Fruit fly (Drosophila melanogaster) whole organism, wandering third instar larva: ENCODE data around the gene Mondo.

Experiments
- CG32264 ChIP-seq: fragments of 200-800 bp; sonication (Bioruptor generic); optimal IDR thresholded peaks from 2 replicates; lab custom pipeline; 2016; ENCODE audit warnings: missing biosample characterization, missing genetic modification characterization
- CrebA ChIP-seq: fragments of 200-800 bp; sonication (Bioruptor generic); optimal IDR thresholded peaks from 2 replicates; lab custom pipeline; 2016; ENCODE audit warnings: missing biosample characterization, mild to moderate bottlenecking, missing genetic modification characterization, borderline replicate concordance
- GATAd ChIP-seq: sonication (Bioruptor generic); optimal IDR thresholded peaks from 2 replicates; lab custom pipeline; 2016; ENCODE audit warnings: missing biosample characterization, missing genetic modification characterization
- HLH106 ChIP-seq: fragments of 200-800 bp; optimal IDR thresholded peaks from 3 replicates; lab custom pipeline; 2019; ENCODE audit warnings: missing biosample characterization, mild to moderate bottlenecking, missing genetic modification characterization, moderate library complexity
- Hnf4 ChIP-seq: fragments of 200-800 bp; sonication (Bioruptor generic); optimal IDR thresholded peaks from 2 replicates; lab custom pipeline; 2016; ENCODE audit warnings: missing biosample characterization, mild to moderate bottlenecking, missing genetic modification characterization
- Hr78 ChIP-seq: fragments of >200 bp; optimal IDR thresholded peaks from 2 replicates; lab custom pipeline; 2017; ENCODE audit warnings: missing biosample characterization, missing genetic modification characterization
- Hr83 ChIP-seq: fragments of 200-300 bp; sonication (Bioruptor generic); optimal IDR thresholded peaks from 2 replicates; lab custom pipeline; 2016; ENCODE audit warnings: missing biosample characterization, mild to moderate bottlenecking, missing genetic modification characterization, moderate library complexity; ENCODE audit not compliant: poor library complexity, severe bottlenecking
- Jra ChIP-seq: sonication (Bioruptor generic); optimal IDR thresholded peaks from 2 replicates; lab custom pipeline; 2016; ENCODE audit warnings: missing biosample characterization, missing genetic modification characterization
- Mio ChIP-seq: sonication (Bioruptor generic); optimal IDR thresholded peaks from 2 replicates; lab custom pipeline; 2016; ENCODE audit warnings: missing biosample characterization, missing genetic modification characterization
- Myc ChIP-seq: fragments of >200 bp; optimal IDR thresholded peaks from 2 replicates; lab custom pipeline; 2017
- N ChIP-seq: fragments of >200 bp; optimal IDR thresholded peaks from 2 replicates; lab custom pipeline; 2018; ENCODE audit warnings: missing biosample characterization, missing external identifiers, missing genetic modification characterization
- OdsH ChIP-seq: fragments of 200-800 bp; sonication (Bioruptor generic); optimal IDR thresholded peaks from 2 replicates; lab custom pipeline; 2016; ENCODE audit warnings: missing biosample characterization, mild to moderate bottlenecking, missing genetic modification characterization
- Rel ChIP-seq, 2 experiments: fragments of 200-800 bp; sonication (Bioruptor generic) in 1 of 2; optimal IDR thresholded peaks; 2 replicates in 1 of 2; 3 replicates in 1 of 2; lab custom pipeline; 2016 to 2019; ENCODE audit warnings: mild to moderate bottlenecking in 2 of 2, missing biosample characterization in 2 of 2, missing genetic modification characterization in 2 of 2, moderate library complexity in 1 of 2
- Sp1 ChIP-seq: fragments of 200-800 bp; sonication (Bioruptor generic); optimal IDR thresholded peaks from 3 replicates; lab custom pipeline; 2019; ENCODE audit warnings: missing biosample characterization, mild to moderate bottlenecking, missing genetic modification characterization, moderate library complexity
- Vsx2 ChIP-seq: fragments of 200-300, 225-300 bp; sonication (Bioruptor generic); optimal IDR thresholded peaks from 2 replicates; lab custom pipeline; 2018; ENCODE audit warnings: missing biosample characterization, missing genetic modification characterization; ENCODE audit not compliant: partially characterized antibody
- br ChIP-seq: fragments of 200-800 bp; sonication (Bioruptor generic); optimal IDR thresholded peaks from 2 replicates; lab custom pipeline; 2016; ENCODE audit warnings: missing biosample characterization, missing genetic modification characterization
- brk ChIP-seq: fragments of 200-800 bp; sonication (Bioruptor generic); optimal IDR thresholded peaks from 2 replicates; lab custom pipeline; 2016; ENCODE audit warnings: missing biosample characterization, mild to moderate bottlenecking, missing genetic modification characterization
- dmrt93B ChIP-seq: fragments of 200-800 bp; sonication (Bioruptor generic); optimal IDR thresholded peaks from 2 replicates; lab custom pipeline; 2018; ENCODE audit warnings: missing biosample characterization, mild to moderate bottlenecking, missing genetic modification characterization
- dsf ChIP-seq: sonication (Bioruptor generic); optimal IDR thresholded peaks from 2 replicates; lab custom pipeline; 2016; ENCODE audit warnings: missing biosample characterization, missing genetic modification characterization, borderline replicate concordance
- h ChIP-seq: fragments of 200-800 bp; sonication (Bioruptor generic); optimal IDR thresholded peaks from 3 replicates; lab custom pipeline; 2016; ENCODE audit warnings: missing biosample characterization, mild to moderate bottlenecking, missing genetic modification characterization
- pan ChIP-seq: fragments of >200 bp; optimal IDR thresholded peaks from 2 replicates; lab custom pipeline; 2017
- psq ChIP-seq: fragments of 200-800 bp; sonication (Bioruptor generic); optimal IDR thresholded peaks from 3 replicates; lab custom pipeline; 2017; ENCODE audit warnings: missing biosample characterization, mild to moderate bottlenecking, missing genetic modification characterization, moderate library complexity
- rgr ChIP-seq: fragments of 200-800 bp; sonication (Bioruptor generic); optimal IDR thresholded peaks from 3 replicates; lab custom pipeline; 2016; ENCODE audit warnings: missing biosample characterization, mild to moderate bottlenecking, missing genetic modification characterization
- sage ChIP-seq: fragments of 200-800 bp; sonication (Bioruptor generic); optimal IDR thresholded peaks from 2 replicates; lab custom pipeline; 2016; ENCODE audit warnings: missing biosample characterization, mild to moderate bottlenecking, missing genetic modification characterization
- sv ChIP-seq: fragments of 200-800 bp; sonication (Bioruptor generic); optimal IDR thresholded peaks from 3 replicates; lab custom pipeline; 2016; ENCODE audit warnings: missing biosample characterization, missing genetic modification characterization
- tai ChIP-seq: sonication (Bioruptor generic); optimal IDR thresholded peaks from 2 replicates; lab custom pipeline; 2016; ENCODE audit warnings: missing biosample characterization, missing genetic modification characterization
- usp ChIP-seq: fragments of >200 bp; optimal IDR thresholded peaks from 2 replicates; lab custom pipeline; 2017; ENCODE audit warnings: missing biosample characterization, missing genetic modification characterization
- woc ChIP-seq: sonication (Bioruptor generic); optimal IDR thresholded peaks from 2 replicates; lab custom pipeline; 2016; ENCODE audit warnings: missing biosample characterization, mild to moderate bottlenecking, missing genetic modification characterization

Gene Mondo

DNA sequence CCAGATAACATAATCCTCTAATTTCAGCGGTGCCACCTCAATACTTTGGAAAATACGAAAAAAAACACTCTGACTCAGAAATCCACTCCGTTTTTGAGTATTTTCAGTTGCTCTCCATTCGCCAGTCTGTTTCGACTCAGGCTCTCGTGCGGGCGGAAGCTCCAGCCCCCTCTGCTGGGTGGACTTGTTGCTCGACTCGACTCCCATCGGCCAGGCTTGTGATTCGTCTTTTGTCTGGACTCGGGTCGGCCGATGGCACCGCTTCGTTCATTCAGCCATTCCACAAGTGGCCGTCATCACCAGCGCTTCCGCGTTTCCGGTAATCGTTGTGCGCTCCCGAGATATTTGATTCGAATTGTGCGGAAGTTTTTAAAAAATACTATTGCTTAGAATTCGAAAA lies 21.7 kb upstream of the Mondo start, which contains the start of gene dimm:
Gene dimm, plus strand, starts transcription at position 255 of the 400 bp plus-strand sequence.
- no peak for TF ChIP-seq h (GFP tag; lab: Kevin White, UChicago)
- TF ChIP-seq dsf (GFP tag; lab: Kevin White, UChicago) = no peak
- no peak for TF ChIP-seq CG32264 (GFP tag; lab: Kevin White, UChicago)
- no peak for TF ChIP-seq Hr83 (GFP tag; lab: Kevin White, UChicago)
- no peak for TF ChIP-seq br (GFP tag; lab: Kevin White, UChicago)

DNA sequence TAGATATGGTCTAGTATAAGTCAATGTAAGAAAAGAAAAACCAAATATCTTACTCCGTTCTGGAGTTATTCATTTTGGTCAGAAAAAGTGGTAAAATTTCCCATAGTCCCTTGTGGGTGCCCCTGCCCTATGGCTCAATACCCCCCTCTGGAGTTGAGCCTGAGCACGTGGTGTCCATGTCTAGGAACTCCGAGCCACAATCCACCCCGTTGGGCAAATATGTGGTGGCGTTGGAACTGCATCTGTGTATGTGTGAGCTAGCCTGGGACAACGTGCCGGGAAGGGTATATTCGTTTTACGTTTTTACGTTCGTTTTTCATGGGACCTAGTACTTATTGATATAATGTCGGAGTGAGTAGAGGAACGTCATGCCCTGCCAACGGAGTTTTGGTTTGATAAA lies 21.0 kb upstream of the Mondo start:
- TF ChIP-seq woc (GFP tag; lab: Kevin White, UChicago) (peak; percentile 8), Vsx2 (GFP tag; lab: Kevin White, UChicago) (no peak), usp (GFP tag; lab: Kevin White, UChicago) (no peak), Sp1 (no peak), OdsH (no peak), dmrt93B (no peak), HLH106 (tag; lab: Kevin White, UChicago) (no peak)

DNA sequence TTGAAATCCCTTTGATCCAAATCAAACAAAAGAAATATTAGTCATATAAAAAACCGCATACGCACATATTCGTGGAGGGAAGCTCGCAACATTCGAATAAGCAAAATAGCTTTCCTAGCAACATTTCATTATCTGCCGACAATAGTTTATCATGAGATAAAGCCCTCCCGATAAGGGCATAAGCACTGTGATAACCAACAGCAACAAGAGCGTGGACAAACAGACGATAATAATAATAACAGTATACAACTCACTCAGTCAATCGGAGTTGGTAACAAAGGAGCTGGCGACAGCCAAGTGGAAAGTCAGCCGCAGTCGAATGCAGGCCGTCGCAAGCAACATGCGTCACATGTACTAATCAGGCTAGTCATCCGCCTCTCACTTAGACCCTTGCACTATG lies 19.5 kb upstream of the Mondo start:
- TF ChIP-seq N (GFP tag; lab: Kevin White, UChicago) (no peak), br (GFP tag; lab: Kevin White, UChicago) (no peak), tai (GFP tag; lab: Kevin White, UChicago) (no peak), HLH106 (tag; lab: Kevin White, UChicago) (no peak), GATAd (GFP tag; lab: Kevin White, UChicago) (no peak), Vsx2 (GFP tag; lab: Kevin White, UChicago) (no peak), pan (lab: Kevin White, UChicago) (no peak)

DNA sequence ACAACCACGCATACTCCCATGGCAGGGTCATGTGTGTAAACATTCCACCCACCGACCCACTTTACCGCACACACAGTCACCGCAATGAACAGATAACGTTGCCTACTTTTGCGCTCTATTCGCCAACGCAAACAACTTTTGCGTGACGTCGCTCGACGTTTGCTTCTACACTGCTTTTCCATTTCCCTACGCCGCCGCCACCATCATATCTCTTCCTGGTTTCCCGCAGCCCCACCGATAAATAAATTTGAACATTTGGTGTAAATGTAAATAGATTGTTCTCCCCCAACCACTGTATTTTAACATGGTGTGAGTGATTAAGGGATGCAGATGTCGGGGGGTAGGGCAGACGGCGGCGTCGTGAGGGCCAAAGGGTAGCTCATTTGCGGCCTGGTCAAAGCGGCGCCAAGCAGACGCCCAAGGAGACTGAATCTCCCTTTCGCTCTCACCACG lies 14.6 kb upstream of the Mondo start:
- TF ChIP-seq dsf (GFP tag; lab: Kevin White, UChicago) (no peak), psq (no peak), sv (GFP tag; lab: Kevin White, UChicago) (no peak), sage (GFP tag; lab: Kevin White, UChicago) (no peak), Hr78 (GFP tag; lab: Kevin White, UChicago) (no peak), dmrt93B (no peak), br (GFP tag; lab: Kevin White, UChicago) (no peak), Hr83 (GFP tag; lab: Kevin White, UChicago) (no peak), CrebA (GFP tag; lab: Kevin White, UChicago) (no peak), Myc (lab: Kevin White, UChicago) (no peak), pan (lab: Kevin White, UChicago) (no peak), rgr (no peak), brk (GFP tag; lab: Kevin White, UChicago) (no peak), Jra (GFP tag; lab: Kevin White, UChicago) (no peak), usp (GFP tag; lab: Kevin White, UChicago) (no peak)

DNA sequence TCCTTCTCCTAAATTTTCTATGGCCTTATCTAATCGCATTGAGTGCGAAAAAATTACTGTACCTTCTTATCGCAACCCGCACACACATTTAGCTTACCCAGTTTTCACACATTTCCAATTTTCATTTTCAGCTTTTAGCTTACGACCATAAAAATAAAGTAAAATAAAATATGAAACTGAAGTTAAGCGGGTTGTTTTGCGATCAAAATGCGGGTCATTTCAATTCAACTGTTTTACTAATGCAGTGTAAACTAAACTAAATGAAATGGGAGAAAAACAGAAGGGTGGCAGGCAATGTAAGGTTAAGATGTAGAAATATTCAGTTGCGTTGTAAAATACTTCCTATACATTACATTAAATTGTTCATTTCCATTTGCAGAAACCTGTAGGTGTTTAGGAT lies 12.3 kb upstream of the Mondo start:
- TF ChIP-seq Mio (no peak), OdsH (no peak), Hr78 (GFP tag; lab: Kevin White, UChicago) (no peak), dmrt93B (no peak), Jra (GFP tag; lab: Kevin White, UChicago) (no peak), usp (GFP tag; lab: Kevin White, UChicago) (no peak), h (GFP tag; lab: Kevin White, UChicago) (no peak), Hnf4 (GFP tag; lab: Kevin White, UChicago) (no peak)

DNA sequence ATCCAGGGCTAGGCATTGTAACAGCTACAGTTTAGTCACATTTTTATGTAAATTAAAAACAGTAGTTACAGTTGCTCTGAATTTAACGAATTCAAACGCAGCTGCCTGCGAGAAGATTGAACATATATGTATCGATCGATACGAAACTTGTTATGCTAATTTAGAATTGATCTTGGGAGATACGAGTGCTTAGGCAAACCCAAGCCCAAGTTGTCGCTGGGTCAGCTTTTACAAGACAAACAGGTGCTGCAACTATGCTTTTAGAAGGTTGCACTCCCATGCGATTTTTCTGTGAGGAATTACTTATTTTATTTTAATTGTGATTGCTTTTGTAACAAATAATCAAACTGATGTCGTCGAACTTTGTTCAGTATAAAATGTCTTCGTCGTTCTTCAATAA lies 6.9 kb upstream of the Mondo start:
- no peak for TF ChIP-seq Mio
- no peak for TF ChIP-seq Rel (GFP tag; optimal IDR thresholded peaks at IDR 0.05; lab: Kevin White, UChicago)
- TF ChIP-seq Rel (tag; optimal IDR thresholded peaks at IDR 0.05; lab: Kevin White, UChicago) = no peak
- TF ChIP-seq h (GFP tag; lab: Kevin White, UChicago) = no peak
- TF ChIP-seq, all 38 proteins: peak for 0
